Fruit fly (Drosophila melanogaster) whole organism, embryonic: ENCODE results near the gene Rfx.
A peak's percentile ranks its signal among the peaks of the same experiment; 100 is the strongest.

Experiments used
- BtbVII ChIP-seq: fragments of 200-800 bp; sonication (Bioruptor generic); optimal IDR thresholded peaks from 3 replicates; lab custom pipeline; 2017; ENCODE audit warnings: missing biosample characterization, mild to moderate bottlenecking, missing genetic modification characterization
- CG10267 ChIP-seq: fragments of 200-800 bp; sonication (Bioruptor generic); optimal IDR thresholded peaks from 2 replicates; lab custom pipeline; 2018; ENCODE audit warnings: missing biosample characterization, mild to moderate bottlenecking, missing genetic modification characterization, moderate library complexity
- CG15479 ChIP-seq: fragments of 200-800 bp; sonication (Bioruptor generic); optimal IDR thresholded peaks from 3 replicates; lab custom pipeline; 2019; ENCODE audit warnings: missing biosample characterization, mild to moderate bottlenecking, missing genetic modification characterization, moderate library complexity
- CG16815 ChIP-seq: fragments of 200-800 bp; sonication (Bioruptor generic); optimal IDR thresholded peaks from 3 replicates; lab custom pipeline; 2017; ENCODE audit warnings: missing biosample characterization, mild to moderate bottlenecking, missing genetic modification characterization
- CG18599 ChIP-seq: fragments of 200-800 bp; sonication (Bioruptor generic); optimal IDR thresholded peaks from 3 replicates; lab custom pipeline; 2017; ENCODE audit warnings: missing biosample characterization, missing genetic modification characterization, mild to moderate bottlenecking, moderate library complexity, missing genetic modification reagents
- CG2116 ChIP-seq: fragments of 200-800 bp; sonication (Bioruptor generic); optimal IDR thresholded peaks from 3 replicates; lab custom pipeline; 2018; ENCODE audit warnings: missing biosample characterization, mild to moderate bottlenecking, missing genetic modification characterization
- CG34422 ChIP-seq: fragments of 200-800 bp; sonication (Bioruptor generic); IDR thresholded peaks from 3 replicates; pipeline ENCODE4 v1.3.6; 2022; ENCODE audit warnings: missing biosample characterization, missing genetic modification characterization
- CG4730 ChIP-seq: fragments of 200-800 bp; sonication (Bioruptor generic); IDR thresholded peaks from 2 replicates; pipeline ENCODE4 v1.3.6; 2022; ENCODE audit warnings: missing biosample characterization, missing genetic modification characterization
- CG6175 ChIP-seq: fragments of 200-800 bp; sonication (Bioruptor generic); IDR thresholded peaks from 3 replicates; pipeline ENCODE4 v1.3.6; 2022; ENCODE audit warnings: missing biosample characterization, missing genetic modification characterization
- CG7786 ChIP-seq: fragments of 200-800 bp; sonication (Bioruptor generic); optimal IDR thresholded peaks from 2 replicates; lab custom pipeline; 2016; ENCODE audit warnings: missing biosample characterization, missing genetic modification characterization
- CG7987 ChIP-seq: fragments of 200-800 bp; sonication (Bioruptor generic); optimal IDR thresholded peaks from 2 replicates; lab custom pipeline; 2018; ENCODE audit warnings: missing biosample characterization, mild to moderate bottlenecking, missing genetic modification characterization, moderate library complexity
- CG9727 ChIP-seq: fragments of 200-800 bp; sonication (Bioruptor generic); optimal IDR thresholded peaks from 3 replicates; lab custom pipeline; 2017; ENCODE audit warnings: missing biosample characterization, mild to moderate bottlenecking, missing genetic modification characterization
- CoRest ChIP-seq: fragments of 200-800 bp; sonication (Bioruptor generic); optimal IDR thresholded peaks from 3 replicates; lab custom pipeline; 2018; ENCODE audit warnings: missing biosample characterization, mild to moderate bottlenecking, missing genetic modification characterization, moderate library complexity
- Dad ChIP-seq: fragments of 200-800 bp; sonication (Bioruptor generic); optimal IDR thresholded peaks from 3 replicates; lab custom pipeline; 2016; ENCODE audit warnings: missing biosample characterization, missing genetic modification characterization
- Dip3 ChIP-seq: fragments of 200-800 bp; sonication (Bioruptor generic); optimal IDR thresholded peaks from 3 replicates; lab custom pipeline; 2016; ENCODE audit warnings: missing biosample characterization, missing genetic modification characterization
- Doc2 ChIP-seq: fragments of 200-800 bp; sonication (Bioruptor generic); IDR thresholded peaks from 2 replicates; pipeline ENCODE4 v1.3.6; 2022; ENCODE audit warnings: missing biosample characterization, missing genetic modification characterization
- GATAe ChIP-seq: fragments of 200-800 bp; sonication (Bioruptor generic); conservative IDR thresholded peaks from 2 replicates; pipeline ENCODE4 v1.3.6; 2022; ENCODE audit warnings: missing biosample characterization, missing genetic modification characterization
- HLH4C ChIP-seq: fragments of 200-800 bp; sonication (Bioruptor generic); IDR thresholded peaks from 3 replicates; pipeline ENCODE4 v1.3.6; 2022; ENCODE audit warnings: missing biosample characterization, missing genetic modification characterization; ENCODE audit not compliant: partially characterized antibody
- Lhr ChIP-seq: fragments of 200-800 bp; sonication (Bioruptor generic); optimal IDR thresholded peaks from 3 replicates; lab custom pipeline; 2017; ENCODE audit warnings: mild to moderate bottlenecking, missing biosample characterization, missing genetic modification reagents, missing genetic modification characterization
- Mes4 ChIP-seq: fragments of 200-800 bp; sonication (Bioruptor generic); optimal IDR thresholded peaks from 2 replicates; lab custom pipeline; 2016; ENCODE audit warnings: missing biosample characterization, missing genetic modification characterization
- NFAT ChIP-seq: fragments of 200-800 bp; sonication (Bioruptor generic); IDR thresholded peaks from 2 replicates; pipeline ENCODE4 v1.3.6; 2022; ENCODE audit warnings: missing biosample characterization, missing genetic modification characterization
- Oaz ChIP-seq: fragments of 200-800 bp; sonication (Bioruptor generic); IDR thresholded peaks from 2 replicates; pipeline ENCODE4 v1.3.6; 2022; ENCODE audit warnings: missing biosample characterization, missing genetic modification characterization
- Ptx1 ChIP-seq: fragments of 200-800 bp; sonication (Bioruptor generic); IDR thresholded peaks from 2 replicates; pipeline ENCODE4 v1.3.6; 2022; ENCODE audit warnings: missing biosample characterization, missing genetic modification characterization
- Scr ChIP-seq: fragments of 200-800 bp; sonication (Bioruptor generic); IDR thresholded peaks from 2 replicates; pipeline ENCODE4 v1.3.6; 2022; ENCODE audit warnings: missing biosample characterization, missing genetic modification characterization; ENCODE audit not compliant: partially characterized antibody
- Side ChIP-seq: fragments of 200-800 bp; sonication (Bioruptor generic); optimal IDR thresholded peaks from 2 replicates; lab custom pipeline; 2016; ENCODE audit warnings: missing biosample characterization, missing genetic modification characterization
- Sox100B ChIP-seq: fragments of 200-800 bp; sonication (Bioruptor generic); optimal IDR thresholded peaks from 3 replicates; lab custom pipeline; 2018; ENCODE audit warnings: missing biosample characterization, mild to moderate bottlenecking, missing genetic modification characterization
- TFAM ChIP-seq: fragments of 200-800 bp; sonication (Bioruptor generic); optimal IDR thresholded peaks from 2 replicates; lab custom pipeline; 2017; ENCODE audit warnings: missing biosample characterization, missing genetic modification characterization, inconsistent platforms
- YL-1 ChIP-seq: fragments of 200-800 bp; sonication (Bioruptor generic); optimal IDR thresholded peaks from 3 replicates; lab custom pipeline; 2017; ENCODE audit warnings: missing biosample characterization, mild to moderate bottlenecking, missing genetic modification characterization
- bowl ChIP-seq: fragments of 200-800 bp; sonication (Bioruptor generic); IDR thresholded peaks from 2 replicates; pipeline ENCODE4 v1.3.6; 2022; ENCODE audit warnings: missing biosample characterization, missing genetic modification characterization
- cas ChIP-seq: fragments of 200-800 bp; sonication (Bioruptor generic); IDR thresholded peaks from 2 replicates; pipeline ENCODE4 v1.3.6; 2022; ENCODE audit warnings: missing biosample characterization, missing genetic modification characterization
- fru ChIP-seq: fragments of >200 bp; optimal IDR thresholded peaks from 2 replicates; lab custom pipeline; 2017
- hb ChIP-seq: fragments of 200-800 bp; sonication (Bioruptor generic); IDR thresholded peaks from 3 replicates; pipeline ENCODE4 v1.3.6; 2022; ENCODE audit warnings: missing biosample characterization, missing genetic modification characterization; ENCODE audit not compliant: partially characterized antibody
- kay ChIP-seq: fragments of 200-800 bp; sonication (Bioruptor generic); optimal IDR thresholded peaks from 2 replicates; lab custom pipeline; 2016; ENCODE audit warnings: missing biosample characterization, missing genetic modification characterization
- lmd ChIP-seq: fragments of 200-800 bp; sonication (Bioruptor generic); IDR thresholded peaks from 2 replicates; pipeline ENCODE4 v1.3.6; 2022; ENCODE audit warnings: missing biosample characterization, missing genetic modification characterization
- nerfin-1 ChIP-seq: fragments of 200-800 bp; sonication (Bioruptor generic); optimal IDR thresholded peaks from 3 replicates; lab custom pipeline; 2019; ENCODE audit warnings: missing biosample characterization, mild to moderate bottlenecking, missing genetic modification characterization, moderate library complexity
- p53 ChIP-seq: fragments of 200-800 bp; sonication (Bioruptor generic); optimal IDR thresholded peaks from 2 replicates; lab custom pipeline; 2016; ENCODE audit warnings: missing biosample characterization, missing genetic modification characterization
- pzg ChIP-seq: fragments of 200-800 bp; sonication (Bioruptor generic); optimal IDR thresholded peaks from 3 replicates; lab custom pipeline; 2018; ENCODE audit warnings: missing biosample characterization, mild to moderate bottlenecking, missing genetic modification characterization, moderate library complexity
- ssp ChIP-seq: fragments of 200-800 bp; sonication (Bioruptor generic); IDR thresholded peaks from 2 replicates; pipeline ENCODE4 v1.3.6; 2022; ENCODE audit warnings: missing biosample characterization, missing genetic modification characterization
- wdn ChIP-seq: fragments of 200-800 bp; sonication (Bioruptor generic); IDR thresholded peaks from 2 replicates; pipeline ENCODE4 v1.3.6; 2022; ENCODE audit warnings: missing biosample characterization, missing genetic modification characterization
- wor ChIP-seq: fragments of 200-800 bp; sonication (Bioruptor generic); IDR thresholded peaks from 2 replicates; pipeline ENCODE4 v1.3.6; 2022; ENCODE audit warnings: missing biosample characterization, missing genetic modification characterization

The Rfx gene

DNA sequence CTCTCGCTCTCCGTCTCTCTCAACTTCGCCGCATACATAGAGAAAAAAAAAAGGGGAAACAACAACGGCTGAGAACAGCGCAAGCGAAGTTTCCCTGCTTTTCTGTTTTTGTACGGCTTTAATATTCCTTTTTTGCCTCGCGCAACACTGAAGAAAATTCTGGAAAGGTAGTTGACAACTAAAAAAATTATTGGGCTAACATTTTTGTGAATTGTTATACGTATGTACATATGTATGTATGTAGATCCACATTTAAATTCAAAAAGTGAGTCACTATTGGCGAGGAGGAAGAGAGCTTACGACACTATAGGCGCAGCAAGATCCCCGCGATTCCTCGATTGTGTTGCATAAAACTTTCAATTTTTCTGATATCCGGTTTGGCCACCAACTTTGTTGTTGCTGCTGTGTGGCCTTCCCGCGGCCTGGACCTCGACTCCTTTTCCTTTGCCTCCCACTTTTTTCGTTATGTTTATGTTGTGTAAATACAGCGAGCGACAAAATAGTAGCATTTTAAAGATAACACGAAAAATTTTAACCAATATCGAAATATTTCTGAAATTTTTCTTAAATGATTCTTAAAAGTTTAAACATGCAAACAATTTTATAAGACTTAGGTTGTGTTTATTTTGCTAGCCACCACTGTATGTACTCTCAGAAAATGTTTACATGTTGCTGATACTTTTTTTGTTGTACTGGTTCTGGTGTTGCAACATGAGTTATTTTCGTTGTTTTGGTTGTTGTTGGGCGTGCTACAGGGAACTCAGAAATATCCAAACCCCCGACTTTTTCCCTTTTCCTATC is 21.1 kb downstream of the Rfx start (continued):
- TF ChIP-seq pzg (GFP tag; lab: Kevin White, UChicago) (no peak), Side (GFP tag; lab: Kevin White, UChicago) (peak; percentile 83), p53 (GFP tag; lab: Kevin White, UChicago) (peak; percentile 66), lmd (GFP tag; lab: Robert Waterston, UW) (no peak), Ptx1 (no peak), Dip3 (GFP tag; lab: Kevin White, UChicago) (peak; percentile 55), nerfin-1 (tag; lab: Kevin White, UChicago) (no peak), Dad (GFP tag; lab: Kevin White, UChicago) (peak; percentile 53), Doc2 (GFP tag; lab: Robert Waterston, UW) (no peak), hb (GFP tag; lab: Robert Waterston, UW) (no peak), Oaz (GFP tag; lab: Robert Waterston, UW) (no peak), Lhr (GFP tag; lab: Kevin White, UChicago) (peak; percentile 55), CG7786 (peak; percentile 71), CoRest (tag; lab: Kevin White, UChicago) (peak; percentile 84), kay (peak; percentile 63), ssp (GFP tag; lab: Robert Waterston, UW) (no peak), wdn (no peak), CG7987 (no peak), fru (lab: Kevin White, UChicago) (no peak), CG10267 (peak; percentile 86), cas (no peak), Mes4 (peak; percentile 67), CG6175 (no peak), Scr (no peak), CG9727 (GFP tag; lab: Kevin White, UChicago) (peak; percentile 93), CG2116 (GFP tag; lab: Kevin White, UChicago) (peak; percentile 69), CG16815 (GFP tag; lab: Kevin White, UChicago) (peak; percentile 72), NFAT (GFP tag; lab: Robert Waterston, UW) (no peak), YL-1 (peak; percentile 26), CG4730 (GFP tag; lab: Robert Waterston, UW) (no peak), BtbVII (peak; percentile 64), CG34422 (GFP tag; lab: Robert Waterston, UW) (no peak), bowl (GFP tag; lab: Robert Waterston, UW) (no peak), Sox100B (GFP tag; lab: Kevin White, UChicago) (peak; percentile 87), GATAe (GFP tag; lab: Robert Waterston, UW) (no peak), CG15479 (GFP tag; lab: Kevin White, UChicago) (no peak), TFAM (GFP tag; lab: Kevin White, UChicago) (peak; percentile 24), CG18599 (peak; percentile 90), wor (GFP tag; lab: Robert Waterston, UW) (no peak), HLH4C (GFP tag; lab: Robert Waterston, UW) (no peak)
